Fruit fly (Drosophila melanogaster): ENCODE measurements around the gene vret.

vret gene

DNA sequence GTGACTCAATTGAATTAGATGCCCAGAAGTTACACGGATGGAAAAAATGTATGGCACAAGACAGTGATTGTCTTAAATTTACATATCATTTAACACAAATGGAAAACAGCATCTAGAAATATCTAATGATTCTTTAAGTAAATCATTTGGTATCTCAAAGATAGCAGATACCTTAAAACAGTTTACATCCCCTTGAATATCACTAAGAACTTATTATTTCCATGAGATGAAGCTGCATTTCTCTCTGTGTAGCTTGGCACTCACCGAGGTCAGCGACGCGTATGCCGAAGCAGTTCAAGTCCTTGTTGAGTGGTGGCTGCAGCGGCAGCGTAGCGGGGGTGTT lies 25.8 kb downstream of the vret start:
- TF ChIP-seq insv (optimal IDR thresholded peaks at IDR 0.05) (no peak), Myc (optimal IDR thresholded peaks at IDR 0.05) (no peak), ttk (optimal IDR thresholded peaks at IDR 0.05) (no peak), h (optimal IDR thresholded peaks at IDR 0.05) (no peak), psq (optimal IDR thresholded peaks at IDR 0.05) (no peak), Sin3A (optimal IDR thresholded peaks at IDR 0.05) (no peak)

DNA sequence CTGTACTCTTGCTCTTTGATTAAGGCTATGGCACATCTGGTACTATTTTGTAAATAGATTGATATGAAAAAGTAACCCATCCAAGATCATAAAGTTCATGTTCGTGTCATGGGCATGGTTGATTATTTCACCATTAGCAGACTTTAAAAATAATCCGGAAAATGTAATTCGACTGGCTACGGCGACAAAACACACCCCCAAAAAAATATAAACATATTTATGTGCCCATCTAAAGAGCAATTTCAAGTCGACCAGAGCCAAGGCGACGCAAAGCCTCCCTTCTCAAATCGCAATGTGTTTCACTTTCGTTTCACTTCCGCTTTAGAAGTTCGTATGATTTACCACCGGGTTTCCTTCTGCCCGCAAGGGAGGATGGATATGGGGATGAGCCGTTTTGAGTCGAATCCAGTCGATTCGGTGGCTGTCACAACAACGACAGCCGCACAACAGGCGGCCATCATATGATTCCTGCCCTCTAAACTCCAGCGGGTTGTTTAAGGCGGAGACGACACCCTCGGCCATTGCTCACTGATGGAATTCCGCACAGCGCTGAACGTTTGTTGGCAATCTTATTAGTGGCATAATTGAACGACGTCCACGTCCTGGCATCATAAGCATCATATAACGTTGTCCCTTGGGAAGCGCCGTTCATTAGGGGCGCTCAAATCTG lies 26.3 kb downstream of the vret start:
- TF ChIP-seq ttk (optimal IDR thresholded peaks at IDR 0.05) = no peak
- TF ChIP-seq Sin3A (optimal IDR thresholded peaks at IDR 0.05) = no peak
- TF ChIP-seq insv (optimal IDR thresholded peaks at IDR 0.05) = no peak
- no peak for TF ChIP-seq Myc (optimal IDR thresholded peaks at IDR 0.05)
- no peak for TF ChIP-seq h (optimal IDR thresholded peaks at IDR 0.05)
- TF ChIP-seq psq (optimal IDR thresholded peaks at IDR 0.05) = no peak

DNA sequence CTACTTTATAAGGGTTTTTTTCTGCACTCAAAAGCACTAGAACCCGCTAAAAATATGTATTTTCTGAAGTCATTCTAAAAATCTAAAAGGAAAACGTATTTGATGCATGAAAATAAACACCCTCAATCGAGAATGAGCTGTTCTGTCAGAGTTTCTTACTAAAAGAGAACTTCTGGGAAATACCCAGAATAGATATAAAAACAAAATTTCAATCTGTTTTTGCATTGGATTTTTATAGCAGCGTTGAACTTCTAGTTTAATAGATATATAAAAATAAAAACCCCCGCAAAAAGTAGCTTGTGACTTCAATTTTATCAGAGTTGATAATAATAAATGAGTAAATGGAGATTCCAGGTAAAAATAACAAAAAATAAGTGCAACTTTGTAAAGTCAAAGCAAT lies 27.0 kb downstream of the vret start:
- TF ChIP-seq psq (optimal IDR thresholded peaks at IDR 0.05) (no peak), h (optimal IDR thresholded peaks at IDR 0.05) (no peak), insv (optimal IDR thresholded peaks at IDR 0.05) (no peak), ttk (optimal IDR thresholded peaks at IDR 0.05) (no peak), Myc (optimal IDR thresholded peaks at IDR 0.05) (no peak), Sin3A (optimal IDR thresholded peaks at IDR 0.05) (no peak)

DNA sequence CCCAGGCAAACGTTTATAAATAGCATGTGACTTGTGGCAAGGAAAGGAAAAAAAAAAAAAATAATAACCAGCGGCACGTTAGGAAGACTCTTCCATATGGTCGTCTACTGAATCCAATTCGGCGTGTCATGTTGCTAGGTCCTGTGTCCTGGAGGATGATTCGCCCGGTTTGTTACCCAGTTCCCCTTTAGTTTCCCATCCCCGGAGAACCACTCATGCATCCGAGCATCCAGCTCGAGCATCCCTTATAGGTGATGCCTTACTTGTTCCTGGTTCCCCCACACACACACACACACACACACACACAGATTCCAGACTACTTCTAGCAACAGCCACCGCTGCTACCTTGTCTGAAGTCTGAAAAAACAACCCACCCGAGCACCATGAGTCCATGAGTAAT lies 27.5 kb downstream of the vret start:
- TF ChIP-seq ttk (optimal IDR thresholded peaks at IDR 0.05) (no peak), psq (optimal IDR thresholded peaks at IDR 0.05) (no peak), h (optimal IDR thresholded peaks at IDR 0.05) (no peak), insv (optimal IDR thresholded peaks at IDR 0.05) (no peak), Sin3A (optimal IDR thresholded peaks at IDR 0.05) (no peak), Myc (optimal IDR thresholded peaks at IDR 0.05) (no peak)

DNA sequence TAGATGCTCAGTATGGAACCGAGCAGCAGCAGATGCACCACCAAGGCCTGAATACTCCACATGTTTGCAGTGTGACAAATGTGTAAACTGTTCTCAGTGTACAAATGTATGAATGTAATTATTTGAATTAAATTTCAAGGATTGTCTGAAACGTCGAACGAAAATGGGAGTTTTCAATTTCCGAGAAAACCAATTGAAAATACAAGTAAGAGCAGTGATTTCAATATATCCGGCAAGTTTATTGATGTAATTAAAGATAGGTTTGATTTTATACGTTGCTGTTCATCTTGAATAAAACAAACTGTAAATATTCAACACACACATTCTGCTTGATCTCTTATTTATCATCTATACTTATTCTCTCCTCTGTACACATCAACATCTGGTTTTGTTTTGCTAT lies 34.7 kb downstream of the vret start, which contains the start of gene CG4907:
Gene CG4907 (minus strand): TSS at position 101 of the 400 bp plus-strand sequence.
- no peak for TF ChIP-seq h (optimal IDR thresholded peaks at IDR 0.05)

DNA sequence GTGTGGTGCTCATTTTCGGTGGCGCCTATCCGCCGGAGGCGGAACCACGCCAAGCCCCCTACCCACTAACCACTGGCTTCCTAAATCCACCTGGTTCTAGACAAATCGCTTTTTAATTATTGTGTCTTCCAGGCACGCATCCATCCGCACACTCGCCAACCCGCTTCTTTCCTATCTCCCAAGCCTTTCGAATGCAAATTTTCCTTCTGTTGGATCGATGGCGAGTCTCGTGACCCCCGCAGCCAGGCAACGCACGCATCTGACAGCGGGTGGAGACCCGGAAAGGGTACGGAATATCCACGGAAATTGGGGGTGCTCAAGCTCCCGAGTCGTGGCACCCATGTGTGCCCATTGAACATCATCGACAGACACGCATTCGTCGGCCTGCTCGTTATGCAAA lies 38.2 kb downstream of the vret start, which contains the start of gene CG13842:
Gene CG13842 (minus strand): TSS at position 101 of the 400 bp plus-strand sequence.
- no peak for TF ChIP-seq h (optimal IDR thresholded peaks at IDR 0.05)
- no peak for TF ChIP-seq Myc (optimal IDR thresholded peaks at IDR 0.05)
- no peak for TF ChIP-seq ttk (optimal IDR thresholded peaks at IDR 0.05)
- TF ChIP-seq psq (optimal IDR thresholded peaks at IDR 0.05) = no peak
- TF ChIP-seq Sin3A (optimal IDR thresholded peaks at IDR 0.05) = no peak
- TF ChIP-seq insv (optimal IDR thresholded peaks at IDR 0.05) = no peak

DNA sequence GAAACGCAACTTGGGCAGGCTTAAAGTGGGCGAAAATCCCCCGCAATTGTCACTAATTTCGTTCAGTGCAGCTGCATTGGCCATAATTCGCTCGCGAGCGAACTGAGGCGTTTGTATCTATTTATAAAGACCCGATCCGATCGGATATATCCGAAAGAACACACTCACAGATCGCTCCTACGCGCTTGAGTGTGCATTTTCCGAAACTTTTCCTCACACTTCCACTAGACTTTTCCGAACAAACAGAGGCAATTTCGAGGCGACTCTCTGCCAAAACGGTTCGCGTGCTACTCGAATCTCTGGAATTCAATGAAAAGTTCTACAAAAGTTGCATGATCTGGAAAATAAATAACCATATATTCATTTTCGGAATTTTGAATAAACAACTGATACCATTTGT lies 43.6 kb downstream of the vret start, which contains the start of the genes CG6972 and CCAP:
Gene CG6972 (plus strand): TSS at position 215 of the 400 bp plus-strand sequence.
Gene CCAP (minus strand): TSS at position 292 of the 400 bp plus-strand sequence.
- TF ChIP-seq psq (optimal IDR thresholded peaks at IDR 0.05) (no peak), insv (optimal IDR thresholded peaks at IDR 0.05) (no peak), Sin3A (optimal IDR thresholded peaks at IDR 0.05) (no peak), h (optimal IDR thresholded peaks at IDR 0.05) (no peak), Myc (optimal IDR thresholded peaks at IDR 0.05) (no peak), ttk (optimal IDR thresholded peaks at IDR 0.05) (no peak)

DNA sequence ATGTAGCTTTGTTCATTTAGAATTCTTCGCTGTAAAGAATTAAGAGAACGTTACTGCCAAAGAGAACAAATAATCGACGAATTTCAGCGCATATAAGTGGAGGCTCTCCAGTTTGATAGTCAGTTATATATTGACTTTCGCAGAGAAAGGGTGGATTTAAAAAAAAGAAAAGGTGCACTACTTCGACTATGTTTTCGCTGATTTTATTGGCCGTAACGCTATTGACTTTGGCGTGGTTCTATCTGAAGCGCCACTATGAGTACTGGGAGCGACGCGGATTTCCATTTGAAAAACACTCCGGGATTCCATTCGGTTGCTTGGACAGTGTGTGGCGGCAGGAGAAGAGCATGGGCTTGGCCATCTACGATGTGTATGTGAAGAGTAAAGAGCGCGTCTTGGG lies 47.2 kb downstream of the vret start, which contains the start of gene Cyp6d4:
Gene Cyp6d4 (plus strand): TSS at position 112 of the 400 bp plus-strand sequence.
- no peak for TF ChIP-seq Sin3A (optimal IDR thresholded peaks at IDR 0.05)
- no peak for TF ChIP-seq Myc (optimal IDR thresholded peaks at IDR 0.05)
- TF ChIP-seq insv (optimal IDR thresholded peaks at IDR 0.05) = no peak
- TF ChIP-seq psq (optimal IDR thresholded peaks at IDR 0.05) = no peak
- no peak for TF ChIP-seq h (optimal IDR thresholded peaks at IDR 0.05)
- TF ChIP-seq ttk (optimal IDR thresholded peaks at IDR 0.05) = no peak

DNA sequence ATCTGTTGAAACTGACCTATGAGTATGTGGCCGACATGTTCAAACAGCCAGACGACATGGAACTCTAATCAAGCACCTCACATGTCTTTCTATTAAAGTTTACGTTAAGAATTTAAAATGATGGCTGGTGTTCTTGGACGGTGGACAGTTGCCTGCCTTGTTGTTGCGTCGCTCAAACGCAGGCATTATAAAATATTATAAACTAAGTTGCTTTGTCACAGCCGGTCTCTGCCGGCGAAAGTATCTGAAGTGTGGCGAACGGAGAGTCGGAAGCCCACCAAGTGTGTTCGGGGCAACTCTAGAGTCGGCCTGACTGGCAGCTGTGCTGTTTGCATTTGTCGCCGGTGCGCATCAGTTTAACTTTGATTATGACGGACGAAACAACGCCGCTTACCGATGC lies 50.7 kb downstream of the vret start, which contains the start of gene cd:
Gene cd (plus strand): TSS at position 301 of the 400 bp plus-strand sequence.
- TF ChIP-seq h (optimal IDR thresholded peaks at IDR 0.05) (no peak), Myc (optimal IDR thresholded peaks at IDR 0.05) (no peak), ttk (optimal IDR thresholded peaks at IDR 0.05) (no peak), insv (optimal IDR thresholded peaks at IDR 0.05) (no peak), Sin3A (optimal IDR thresholded peaks at IDR 0.05) (no peak), psq (optimal IDR thresholded peaks at IDR 0.05) (no peak)

Measured in Kc167 (cell line).